Fruit fly (Drosophila melanogaster) whole organism, pupa: ENCODE measurements around the gene CG9389.

ENCODE experiments used
- CG15710 ChIP-seq: fragments of 200-800 bp; sonication (Bioruptor generic); optimal IDR thresholded peaks from 2 replicates; lab custom pipeline; 2018; ENCODE audit warnings: missing biosample characterization, mild to moderate bottlenecking, missing genetic modification characterization, moderate library complexity
- CG17806 ChIP-seq: fragments of 200-800 bp; sonication (Bioruptor generic); optimal IDR thresholded peaks from 2 replicates; lab custom pipeline; 2018; ENCODE audit warnings: missing biosample characterization, mild to moderate bottlenecking, missing genetic modification characterization, moderate library complexity
- fd96Ca ChIP-seq: fragments of 200-800 bp; sonication (Bioruptor generic); IDR thresholded peaks from 3 replicates; pipeline ENCODE4 v1.3.6; 2022; ENCODE audit warnings: missing biosample characterization, missing genetic modification characterization

DNA sequence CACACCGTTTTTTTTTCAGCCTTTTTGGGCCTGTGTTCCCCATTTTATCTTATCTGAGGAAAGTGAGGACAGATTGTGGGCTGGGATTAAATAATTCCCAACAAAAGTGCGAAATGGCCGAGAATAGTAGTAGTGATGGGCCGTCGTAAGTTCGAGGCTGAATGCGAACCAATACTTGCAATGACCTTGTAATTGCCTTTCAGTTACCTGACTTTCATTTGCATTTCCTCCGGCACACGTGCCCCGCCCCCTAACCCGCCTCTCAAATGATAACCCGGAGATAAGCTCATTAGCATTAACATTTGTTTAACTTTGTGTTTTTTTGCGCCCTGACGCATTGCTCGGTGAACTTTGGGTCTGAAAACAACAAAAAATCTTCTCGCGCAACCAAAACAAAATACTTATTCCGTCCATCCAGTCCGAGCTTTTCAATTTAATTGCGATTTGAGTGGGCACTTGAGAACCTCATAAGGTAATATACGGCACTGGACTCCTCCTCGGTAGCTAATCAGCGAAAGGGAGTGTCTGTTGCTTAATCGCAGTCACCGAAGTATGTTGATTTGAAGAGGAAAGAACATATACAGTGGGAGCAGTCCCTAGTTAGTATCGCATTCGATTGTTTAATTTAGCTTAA lies 7.6 kb upstream of the CG9389 start:
- TF ChIP-seq fd96Ca (GFP tag; lab: Robert Waterston, UW) = no peak
- no peak for TF ChIP-seq CG17806
- TF ChIP-seq CG15710 = no peak
